Worm (Caenorhabditis elegans) whole organism, L4/young adult: ENCODE measurements around the gene R08A2.1.

Experiments
- W03F9.2 ChIP-seq: fragments of 150-350 bp; optimal IDR thresholded peaks from 2 replicates; lab custom pipeline; 2014; ENCODE audit warnings: missing biosample characterization, missing genetic modification characterization
- dao-5 ChIP-seq: sonication (generic microtip); optimal IDR thresholded peaks from 2 replicates; lab custom pipeline; 2016; ENCODE audit warnings: missing genotype, missing genetic modification characterization, moderate library complexity, missing compliant biosample characterization
- him-1 ChIP-seq: sonication (generic microtip); optimal IDR thresholded peaks from 2 replicates; lab custom pipeline; 2016; ENCODE audit warnings: missing genotype, missing genetic modification reagents, missing genetic modification characterization, missing compliant biosample characterization

The R08A2.1 gene

ce11 chrV:14716114-14716513 lies 3.3 kb downstream of the R08A2.1 start, which contains the start of gene fbxa-147:
fbxa-147 (plus strand) TSS chrV:14716499.
- TF ChIP-seq dao-5 (tag; lab: Kevin White, UChicago) = no peak
- no peak for TF ChIP-seq him-1
- TF ChIP-seq W03F9.2 = no peak

ce11 chrV:14715608-14716007 lies 3.8 kb downstream of the R08A2.1 start, which contains the start of gene R08A2.2:
R08A2.2 (minus strand) TSS chrV:14715708.
- TF ChIP-seq him-1 (no peak), dao-5 (tag; lab: Kevin White, UChicago) (no peak), W03F9.2 (no peak)

- TF ChIP-seq W03F9.2 (no peak), him-1 (no peak), dao-5 (tag; lab: Kevin White, UChicago) (no peak)
Measured at ce11 chrV:14712316-14712715, 7.1 kb downstream of the R08A2.1 start, which contains the start of gene R08A2.5. R08A2.5 (plus strand) TSS chrV:14712616.

ce11 chrV:14711077-14711476 lies 8.3 kb downstream of the R08A2.1 start, which contains the start of gene ssp-33:
ssp-33 (plus strand) TSS chrV:14711377.
- TF ChIP-seq W03F9.2 = no peak
- no peak for TF ChIP-seq dao-5 (tag; lab: Kevin White, UChicago)
- TF ChIP-seq him-1 = no peak

ce11 chrV:14707958-14708357 lies 11.4 kb downstream of the R08A2.1 start, which contains the start of gene R08A2.9:
R08A2.9 (plus strand) TSS chrV:14708258.
- no peak for TF ChIP-seq him-1
- no peak for TF ChIP-seq dao-5 (tag; lab: Kevin White, UChicago)
- TF ChIP-seq W03F9.2 = no peak

- TF ChIP-seq dao-5 (tag; lab: Kevin White, UChicago) = no peak
Measured at ce11 chrV:14698666-14699065, 20.7 kb downstream of the R08A2.1 start, which contains the start of gene set-5. set-5 (plus strand) TSS chrV:14698966.

- TF ChIP-seq dao-5 (tag; lab: Kevin White, UChicago) = no peak
- no peak for TF ChIP-seq W03F9.2
Measured at ce11 chrV:14698005-14698404, 21.4 kb downstream of the R08A2.1 start.

- peak; percentile 77 for TF ChIP-seq W03F9.2
- TF ChIP-seq dao-5 (tag; lab: Kevin White, UChicago) = no peak
- peak; percentile 50 for TF ChIP-seq him-1
Measured at ce11 chrV:14696604-14697307, 22.6 kb downstream of the R08A2.1 start, which contains the start of gene unc-112. unc-112 (minus strand) TSS chrV:14696654.

ce11 chrV:14695713-14696112 lies 23.7 kb downstream of the R08A2.1 start:
- no peak for TF ChIP-seq him-1

ce11 chrV:14689060-14689750 lies 30.2 kb downstream of the R08A2.1 start, which contains the start of gene gasr-8:
gasr-8 (plus strand) TSS chrV:14689110.
- TF ChIP-seq W03F9.2 = no peak
- no peak for TF ChIP-seq dao-5 (tag; lab: Kevin White, UChicago)

- TF ChIP-seq him-1 (no peak), dao-5 (tag; lab: Kevin White, UChicago) (no peak), W03F9.2 (peak; percentile 48)
Measured at ce11 chrV:14688097-14688912, 31.1 kb downstream of the R08A2.1 start, which contains the start of gene C47E8.11. C47E8.11 (plus strand) TSS chrV:14688616.

ce11 chrV:14687106-14687964 lies 32.1 kb downstream of the R08A2.1 start:
- no peak for TF ChIP-seq W03F9.2
- TF ChIP-seq dao-5 (tag; lab: Kevin White, UChicago) = no peak
- TF ChIP-seq him-1 = no peak
